Fruit fly (Drosophila melanogaster): ENCODE data around the gene Cpr72Ea.

Gene Cpr72Ea

dm6 chr3L:16362119-16362653, at the start of gene Cpr72Ea:
TSS of gene Cpr72Ea (plus strand) at chr3L:16362603.
- no peak for TF ChIP-seq Hr96 (GFP tag; optimal IDR thresholded peaks at IDR 0.05)
- TF ChIP-seq CG33017 (tag; optimal IDR thresholded peaks at IDR 0.05), result no peak
- TF ChIP-seq ovo (GFP tag; optimal IDR thresholded peaks at IDR 0.05), result no peak
- TF ChIP-seq CG12768 (GFP tag; optimal IDR thresholded peaks at IDR 0.05), result no peak
- no peak for TF ChIP-seq CG14711 (tag; optimal IDR thresholded peaks at IDR 0.05)
- no peak for TF ChIP-seq Mnt (GFP tag; optimal IDR thresholded peaks at IDR 0.05)
- no peak for TF ChIP-seq pad (GFP tag; optimal IDR thresholded peaks at IDR 0.05)
- TF ChIP-seq CG11617 (GFP tag; optimal IDR thresholded peaks at IDR 0.05), result no peak
- TF ChIP-seq kay (GFP tag; ENCODE audit: borderline replicate concordance), result no peak
- TF ChIP-seq toe (GFP tag; optimal IDR thresholded peaks at IDR 0.05), result no peak
- TF ChIP-seq CG7101 (tag; optimal IDR thresholded peaks at IDR 0.05), result no peak
- no peak for TF ChIP-seq CG1620 (GFP tag; optimal IDR thresholded peaks at IDR 0.05)
- no peak for TF ChIP-seq Clk (GFP tag; optimal IDR thresholded peaks at IDR 0.05)
- TF ChIP-seq bab1 (GFP tag; optimal IDR thresholded peaks at IDR 0.05), result no peak

DNA sequence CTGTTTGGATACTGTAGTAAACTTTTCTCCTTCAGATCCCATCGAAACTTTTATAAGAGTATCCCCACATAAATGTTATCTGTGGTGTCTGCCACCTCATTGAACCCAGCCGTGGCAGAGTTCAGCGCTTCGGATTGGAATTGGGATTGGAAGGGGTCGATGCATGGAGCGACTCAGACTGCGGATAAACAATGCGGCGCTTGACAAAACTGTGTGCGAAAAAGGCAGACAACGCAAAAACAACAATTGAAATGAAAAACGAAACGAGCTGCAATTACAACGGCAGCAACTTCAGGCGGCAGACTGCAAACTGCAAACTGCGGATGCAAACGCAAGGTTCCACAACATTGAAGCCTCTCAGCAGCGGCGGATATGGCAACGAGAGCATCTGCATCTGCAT, 48.4 kb upstream of the Cpr72Ea start, which contains the start of gene CG13062:
Gene CG13062, plus strand, starts transcription at position 301 of the 400 bp plus-strand sequence.
- no peak for TF ChIP-seq ovo (GFP tag; optimal IDR thresholded peaks at IDR 0.05)
- no peak for TF ChIP-seq cnc (optimal IDR thresholded peaks at IDR 0.05)
- no peak for TF ChIP-seq tj (GFP tag; optimal IDR thresholded peaks at IDR 0.05)
- no peak for TF ChIP-seq CG12768 (GFP tag; optimal IDR thresholded peaks at IDR 0.05)
- no peak for TF ChIP-seq toe (GFP tag; optimal IDR thresholded peaks at IDR 0.05)
- TF ChIP-seq CG1620 (GFP tag; optimal IDR thresholded peaks at IDR 0.05), result no peak
- no peak for TF ChIP-seq CG5204 (GFP tag; optimal IDR thresholded peaks at IDR 0.05)
- TF ChIP-seq CG7101 (tag; optimal IDR thresholded peaks at IDR 0.05), result no peak
- no peak for TF ChIP-seq Hr96 (GFP tag; optimal IDR thresholded peaks at IDR 0.05)
- no peak for TF ChIP-seq CG14711 (tag; optimal IDR thresholded peaks at IDR 0.05)
- TF ChIP-seq kay (GFP tag; ENCODE audit: borderline replicate concordance), result no peak
- no peak for TF ChIP-seq CG7045 (GFP tag; optimal IDR thresholded peaks at IDR 0.05)
- no peak for TF ChIP-seq Mnt (GFP tag; optimal IDR thresholded peaks at IDR 0.05)
- TF ChIP-seq cic (GFP tag; optimal IDR thresholded peaks at IDR 0.05), result no peak
- TF ChIP-seq bab1 (GFP tag; optimal IDR thresholded peaks at IDR 0.05), result no peak
- no peak for TF ChIP-seq Clk (GFP tag; optimal IDR thresholded peaks at IDR 0.05)
- TF ChIP-seq pad (GFP tag; optimal IDR thresholded peaks at IDR 0.05), result no peak
- TF ChIP-seq CG33017 (tag; optimal IDR thresholded peaks at IDR 0.05), result no peak
- no peak for TF ChIP-seq CG11617 (GFP tag; optimal IDR thresholded peaks at IDR 0.05)
- no peak for TF ChIP-seq Crg-1 (GFP tag; optimal IDR thresholded peaks at IDR 0.05)

DNA sequence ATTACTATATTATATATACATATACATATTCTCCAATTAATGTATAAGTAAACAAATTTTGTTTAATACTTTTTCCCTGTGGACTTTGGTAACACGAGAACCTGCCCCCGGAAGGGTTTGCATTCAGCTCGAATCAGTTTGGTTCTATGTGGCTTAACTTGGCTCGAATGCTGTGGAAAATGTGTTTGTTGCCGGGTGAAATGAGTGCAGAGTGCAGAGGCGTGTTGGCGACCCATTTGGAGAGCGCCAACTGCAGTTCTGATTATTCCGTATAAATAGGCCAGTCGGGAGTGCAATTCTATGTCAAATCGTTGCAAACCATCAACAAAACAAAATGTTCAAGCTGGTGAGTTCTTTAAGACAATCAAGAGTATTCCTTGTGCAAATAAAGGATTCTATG, 44.7 kb upstream of the Cpr72Ea start, which contains the start of gene Nplp3:
Gene Nplp3, plus strand, starts transcription at position 301 of the 400 bp plus-strand sequence.
- TF ChIP-seq pad (GFP tag; optimal IDR thresholded peaks at IDR 0.05) (no peak), Mnt (GFP tag; optimal IDR thresholded peaks at IDR 0.05) (no peak), bab1 (GFP tag; optimal IDR thresholded peaks at IDR 0.05) (no peak), CG1620 (GFP tag; optimal IDR thresholded peaks at IDR 0.05) (no peak), ovo (GFP tag; optimal IDR thresholded peaks at IDR 0.05) (no peak), CG12768 (GFP tag; optimal IDR thresholded peaks at IDR 0.05) (no peak), cic (GFP tag; optimal IDR thresholded peaks at IDR 0.05) (no peak), CG7101 (tag; optimal IDR thresholded peaks at IDR 0.05) (no peak), Crg-1 (GFP tag; optimal IDR thresholded peaks at IDR 0.05) (no peak), CG14711 (tag; optimal IDR thresholded peaks at IDR 0.05) (no peak)

DNA sequence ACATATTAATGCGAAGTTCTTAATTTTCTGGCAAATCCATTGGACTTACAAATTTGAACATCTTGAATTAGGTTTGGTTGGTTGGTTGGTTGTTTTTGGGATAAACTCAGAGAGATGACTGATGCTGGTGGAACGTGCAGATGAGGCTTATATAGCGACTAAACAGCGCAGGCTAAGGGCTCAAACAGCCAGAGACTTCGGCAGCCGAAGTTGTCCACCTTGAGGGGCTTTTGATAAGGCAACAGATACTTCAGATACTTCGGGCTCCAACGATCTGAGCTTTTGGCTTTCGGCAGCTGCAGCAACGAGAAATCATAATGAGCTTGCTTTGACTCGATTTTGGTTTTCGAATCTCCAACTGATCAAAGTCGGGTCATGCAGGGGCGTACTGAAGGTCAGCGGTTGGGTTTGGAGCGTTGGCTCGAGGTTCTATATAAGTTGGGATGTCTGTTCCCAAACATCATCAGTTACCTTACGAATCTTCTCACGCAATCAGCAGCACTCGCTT, 43.0 kb upstream of the Cpr72Ea start, which contains the start of the genes CG13041 and CG13060:
Gene CG13041, minus strand, starts transcription at position 128 of the 508 bp plus-strand sequence.
Gene CG13060, plus strand, starts transcription at position 458 of the 508 bp plus-strand sequence.
- no peak for TF ChIP-seq cic (GFP tag; optimal IDR thresholded peaks at IDR 0.05)
- TF ChIP-seq Crg-1 (GFP tag; optimal IDR thresholded peaks at IDR 0.05), result no peak
- TF ChIP-seq CG1620 (GFP tag; optimal IDR thresholded peaks at IDR 0.05), result no peak
- TF ChIP-seq bab1 (GFP tag; optimal IDR thresholded peaks at IDR 0.05), result no peak
- no peak for TF ChIP-seq toe (GFP tag; optimal IDR thresholded peaks at IDR 0.05)
- no peak for TF ChIP-seq Clk (GFP tag; optimal IDR thresholded peaks at IDR 0.05)
- TF ChIP-seq CG5204 (GFP tag; optimal IDR thresholded peaks at IDR 0.05), result no peak
- no peak for TF ChIP-seq CG12768 (GFP tag; optimal IDR thresholded peaks at IDR 0.05)
- TF ChIP-seq tj (GFP tag; optimal IDR thresholded peaks at IDR 0.05), result no peak

dm6 chr3L:16321172-16321571, 41.2 kb upstream of the Cpr72Ea start, which contains the start of gene CG42718:
TSS of gene CG42718 (minus strand) at chr3L:16321272.
- TF ChIP-seq CG33017 (tag; optimal IDR thresholded peaks at IDR 0.05), result no peak
- no peak for TF ChIP-seq bab1 (GFP tag; optimal IDR thresholded peaks at IDR 0.05)
- TF ChIP-seq cic (GFP tag; optimal IDR thresholded peaks at IDR 0.05), result no peak
- TF ChIP-seq Crg-1 (GFP tag; optimal IDR thresholded peaks at IDR 0.05), result no peak
- TF ChIP-seq cnc (optimal IDR thresholded peaks at IDR 0.05), result no peak
- no peak for TF ChIP-seq ovo (GFP tag; optimal IDR thresholded peaks at IDR 0.05)
- TF ChIP-seq CG5204 (GFP tag; optimal IDR thresholded peaks at IDR 0.05), result no peak
- no peak for TF ChIP-seq tj (GFP tag; optimal IDR thresholded peaks at IDR 0.05)
- TF ChIP-seq CG14711 (tag; optimal IDR thresholded peaks at IDR 0.05), result no peak
- TF ChIP-seq CG7101 (tag; optimal IDR thresholded peaks at IDR 0.05), result no peak
- TF ChIP-seq CG12768 (GFP tag; optimal IDR thresholded peaks at IDR 0.05), result no peak
- no peak for TF ChIP-seq CG7045 (GFP tag; optimal IDR thresholded peaks at IDR 0.05)
- TF ChIP-seq Mnt (GFP tag; optimal IDR thresholded peaks at IDR 0.05), result no peak
- no peak for TF ChIP-seq CG1620 (GFP tag; optimal IDR thresholded peaks at IDR 0.05)
- no peak for TF ChIP-seq toe (GFP tag; optimal IDR thresholded peaks at IDR 0.05)
- TF ChIP-seq Hr96 (GFP tag; optimal IDR thresholded peaks at IDR 0.05), result no peak
- no peak for TF ChIP-seq Clk (GFP tag; optimal IDR thresholded peaks at IDR 0.05)
- no peak for TF ChIP-seq kay (GFP tag; ENCODE audit: borderline replicate concordance)
- no peak for TF ChIP-seq CG11617 (GFP tag; optimal IDR thresholded peaks at IDR 0.05)

DNA sequence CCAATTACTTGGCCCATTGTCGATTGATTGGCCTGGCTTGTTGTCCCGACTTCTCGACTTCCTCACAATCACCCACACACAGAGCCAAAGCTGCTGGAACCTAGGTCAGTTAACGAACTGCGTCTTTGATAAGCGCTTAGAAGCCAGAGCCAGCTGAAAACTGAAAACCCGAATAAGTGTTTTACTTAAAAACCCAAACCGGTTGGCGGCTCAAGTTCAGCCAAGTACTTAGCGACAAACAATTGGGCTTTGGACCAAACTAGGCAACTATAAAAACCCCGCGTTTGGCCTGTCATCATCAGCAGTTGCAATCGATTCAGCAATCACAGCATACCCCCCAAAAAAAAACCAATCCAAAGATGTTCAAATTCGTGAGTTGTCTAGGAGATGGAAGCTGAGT, 39.0 kb upstream of the Cpr72Ea start, which contains the start of gene CG13059:
Gene CG13059, plus strand, starts transcription at position 301 of the 400 bp plus-strand sequence.
- no peak for TF ChIP-seq bab1 (GFP tag; optimal IDR thresholded peaks at IDR 0.05)
- TF ChIP-seq Hr96 (GFP tag; optimal IDR thresholded peaks at IDR 0.05), result no peak
- TF ChIP-seq kay (GFP tag; ENCODE audit: borderline replicate concordance), result no peak
- TF ChIP-seq tj (GFP tag; optimal IDR thresholded peaks at IDR 0.05), result no peak
- no peak for TF ChIP-seq CG11617 (GFP tag; optimal IDR thresholded peaks at IDR 0.05)
- no peak for TF ChIP-seq cic (GFP tag; optimal IDR thresholded peaks at IDR 0.05)
- TF ChIP-seq Mnt (GFP tag; optimal IDR thresholded peaks at IDR 0.05), result no peak
- TF ChIP-seq CG7101 (tag; optimal IDR thresholded peaks at IDR 0.05), result no peak
- no peak for TF ChIP-seq cnc (optimal IDR thresholded peaks at IDR 0.05)

Measured in whole organism, adult.